Worm (Caenorhabditis elegans) whole organism, midembryonic: Measurements from ENCODE around the gene F48F7.6.

Experiments
- T22C8.4 ChIP-seq: fragments of 200-800 bp; sonication (Bioruptor generic); IDR thresholded peaks from 2 replicates; pipeline ENCODE4 v1.3.6; 2022; ENCODE audit warnings: missing genetic modification characterization, missing compliant biosample characterization
- cog-1 ChIP-seq: sonication (generic microtip); optimal IDR thresholded peaks from 2 replicates; lab custom pipeline; 2016; ENCODE audit warnings: missing genetic modification characterization, missing compliant biosample characterization
- flt-1 ChIP-seq: fragments of 200-800 bp; sonication (Bioruptor generic); IDR thresholded peaks from 2 replicates; pipeline ENCODE4 v1.3.6; 2022; ENCODE audit warnings: missing genetic modification characterization, missing compliant biosample characterization
- klf-2 ChIP-seq: fragments of 200-800 bp; sonication (Bioruptor generic); conservative IDR thresholded peaks from 2 replicates; pipeline ENCODE4 v1.3.6; 2022; ENCODE audit warnings: missing genetic modification reagents, missing genetic modification characterization, missing compliant biosample characterization
- med-1 ChIP-seq: sonication (generic microtip); optimal IDR thresholded peaks from 2 replicates; lab custom pipeline; 2017; ENCODE audit warnings: missing genetic modification characterization, mild to moderate bottlenecking, missing compliant biosample characterization, antibody characterized with exemption, missing genetic modification reagents; ENCODE audit not compliant: insufficient read depth
- ref-1 ChIP-seq: fragments of 200-800 bp; sonication (Bioruptor generic); conservative IDR thresholded peaks from 2 replicates; pipeline ENCODE4 v1.3.6; 2022; ENCODE audit warnings: missing genetic modification reagents, missing genetic modification characterization, missing compliant biosample characterization
- tab-1 ChIP-seq: fragments of 200-800 bp; sonication (Bioruptor generic); IDR thresholded peaks from 2 replicates; pipeline ENCODE4 v1.3.6; 2022; ENCODE audit warnings: missing genetic modification characterization, missing compliant biosample characterization
- ztf-23 ChIP-seq: fragments of 200-800 bp; sonication (Bioruptor generic); IDR thresholded peaks from 2 replicates; pipeline ENCODE4 v1.3.6; 2022; ENCODE audit warnings: missing genetic modification reagents, missing genetic modification characterization, missing compliant biosample characterization
- ztf-29 ChIP-seq: fragments of 200-800 bp; sonication (Bioruptor generic); IDR thresholded peaks from 2 replicates; pipeline ENCODE4 v1.3.6; 2022; ENCODE audit warnings: missing genetic modification reagents, missing genetic modification characterization, missing compliant biosample characterization

Gene F48F7.6

ce11 chrX:13977439-13978118 lies at the start of gene F48F7.6:
TSS of gene F48F7.6 (plus strand) at chrX:13977829.
- TF ChIP-seq ref-1 (GFP tag; lab: Robert Waterston, UW), result no peak
- 0 out of 2 replicates have a peak, but pooled peaks have one; percentile 37 for TF ChIP-seq tab-1
- TF ChIP-seq klf-2 (GFP tag; lab: Robert Waterston, UW), result no peak
- TF ChIP-seq ztf-23 (GFP tag; lab: Robert Waterston, UW), result no peak
- peak; percentile 69 for TF ChIP-seq T22C8.4 (GFP tag; lab: Robert Waterston, UW)
- TF ChIP-seq med-1 (GFP tag; lab: Kevin White, UChicago), result no peak
- no peak for TF ChIP-seq ztf-29 (GFP tag; lab: Robert Waterston, UW)
- TF ChIP-seq cog-1 (tag; lab: Kevin White, UChicago), result no peak
- TF ChIP-seq flt-1 (GFP tag; lab: Robert Waterston, UW), result peak; percentile 76; the same call in 1 of the 2 replicates

- no peak for TF ChIP-seq med-1 (GFP tag; lab: Kevin White, UChicago)
- no peak for TF ChIP-seq klf-2 (GFP tag; lab: Robert Waterston, UW)
- TF ChIP-seq T22C8.4 (GFP tag; lab: Robert Waterston, UW), result no peak
- no peak for TF ChIP-seq tab-1
- TF ChIP-seq flt-1 (GFP tag; lab: Robert Waterston, UW), result no peak
- no peak for TF ChIP-seq ref-1 (GFP tag; lab: Robert Waterston, UW)
These were observed 49.1 kb upstream of the F48F7.6 start for ce11 chrX:13928532-13928931.

- no peak for TF ChIP-seq cog-1 (tag; lab: Kevin White, UChicago)
- TF ChIP-seq ztf-23 (GFP tag; lab: Robert Waterston, UW), result no peak
- no peak for TF ChIP-seq ref-1 (GFP tag; lab: Robert Waterston, UW)
- TF ChIP-seq flt-1 (GFP tag; lab: Robert Waterston, UW), result no peak
- TF ChIP-seq med-1 (GFP tag; lab: Kevin White, UChicago), result no peak
- TF ChIP-seq klf-2 (GFP tag; lab: Robert Waterston, UW), result no peak
- no peak for TF ChIP-seq tab-1
- no peak for TF ChIP-seq T22C8.4 (GFP tag; lab: Robert Waterston, UW)
- TF ChIP-seq ztf-29 (GFP tag; lab: Robert Waterston, UW), result no peak
These were observed 48.1 kb upstream of the F48F7.6 start, which contains the start of gene meg-1 for ce11 chrX:13929534-13929933. TSS of gene meg-1 (minus strand) at chrX:13929634.

- TF ChIP-seq tab-1 (no peak), klf-2 (GFP tag; lab: Robert Waterston, UW) (no peak), cog-1 (tag; lab: Kevin White, UChicago) (no peak), flt-1 (GFP tag; lab: Robert Waterston, UW) (no peak), ref-1 (GFP tag; lab: Robert Waterston, UW) (no peak), ztf-29 (GFP tag; lab: Robert Waterston, UW) (no peak), T22C8.4 (GFP tag; lab: Robert Waterston, UW) (no peak), ztf-23 (GFP tag; lab: Robert Waterston, UW) (no peak), med-1 (GFP tag; lab: Kevin White, UChicago) (no peak)
These were observed 43.1 kb upstream of the F48F7.6 start, which contains the start of gene elt-3 for ce11 chrX:13934574-13934973. TSS of gene elt-3 (plus strand) at chrX:13934874.

ce11 chrX:13936719-13937118 lies 40.9 kb upstream of the F48F7.6 start:
- TF ChIP-seq ref-1 (GFP tag; lab: Robert Waterston, UW), result no peak
- TF ChIP-seq flt-1 (GFP tag; lab: Robert Waterston, UW), result no peak
- no peak for TF ChIP-seq ztf-29 (GFP tag; lab: Robert Waterston, UW)
- no peak for TF ChIP-seq klf-2 (GFP tag; lab: Robert Waterston, UW)
- TF ChIP-seq T22C8.4 (GFP tag; lab: Robert Waterston, UW), result no peak
- no peak for TF ChIP-seq tab-1
- no peak for TF ChIP-seq med-1 (GFP tag; lab: Kevin White, UChicago)
- no peak for TF ChIP-seq ztf-23 (GFP tag; lab: Robert Waterston, UW)
- TF ChIP-seq cog-1 (tag; lab: Kevin White, UChicago), result no peak

- TF ChIP-seq ztf-29 (GFP tag; lab: Robert Waterston, UW) (no peak), klf-2 (GFP tag; lab: Robert Waterston, UW) (no peak), tab-1 (no peak), ref-1 (GFP tag; lab: Robert Waterston, UW) (no peak), med-1 (GFP tag; lab: Kevin White, UChicago) (no peak), flt-1 (GFP tag; lab: Robert Waterston, UW) (no peak), cog-1 (tag; lab: Kevin White, UChicago) (no peak)
These were observed 40.3 kb upstream of the F48F7.6 start for ce11 chrX:13937350-13937749.

- TF ChIP-seq klf-2 (GFP tag; lab: Robert Waterston, UW) (no peak), ztf-23 (GFP tag; lab: Robert Waterston, UW) (no peak), ztf-29 (GFP tag; lab: Robert Waterston, UW) (no peak), T22C8.4 (GFP tag; lab: Robert Waterston, UW) (no peak), ref-1 (GFP tag; lab: Robert Waterston, UW) (no peak), cog-1 (tag; lab: Kevin White, UChicago) (no peak), flt-1 (GFP tag; lab: Robert Waterston, UW) (no peak), tab-1 (no peak), med-1 (GFP tag; lab: Kevin White, UChicago) (no peak)
These were observed 39.7 kb upstream of the F48F7.6 start for ce11 chrX:13937910-13938309.

- no peak for TF ChIP-seq med-1 (GFP tag; lab: Kevin White, UChicago)
- no peak for TF ChIP-seq T22C8.4 (GFP tag; lab: Robert Waterston, UW)
- no peak for TF ChIP-seq ref-1 (GFP tag; lab: Robert Waterston, UW)
- TF ChIP-seq tab-1, result no peak
- TF ChIP-seq ztf-23 (GFP tag; lab: Robert Waterston, UW), result no peak
- no peak for TF ChIP-seq cog-1 (tag; lab: Kevin White, UChicago)
These were observed 38.2 kb upstream of the F48F7.6 start for ce11 chrX:13939388-13939787.

ce11 chrX:13940287-13940686 lies 37.3 kb upstream of the F48F7.6 start:
- TF ChIP-seq ztf-29 (GFP tag; lab: Robert Waterston, UW), result no peak
- TF ChIP-seq ztf-23 (GFP tag; lab: Robert Waterston, UW), result no peak
- TF ChIP-seq flt-1 (GFP tag; lab: Robert Waterston, UW), result no peak
- TF ChIP-seq tab-1, result no peak
- no peak for TF ChIP-seq T22C8.4 (GFP tag; lab: Robert Waterston, UW)
- TF ChIP-seq klf-2 (GFP tag; lab: Robert Waterston, UW), result no peak
- TF ChIP-seq ref-1 (GFP tag; lab: Robert Waterston, UW), result no peak
- TF ChIP-seq cog-1 (tag; lab: Kevin White, UChicago), result no peak
- no peak for TF ChIP-seq med-1 (GFP tag; lab: Kevin White, UChicago)
